Worm (Caenorhabditis elegans) whole organism, L1 larva: ENCODE results near the gene dph-3.

Experiments
- blmp-1 ChIP-seq: fragments of 150-350 bp; optimal IDR thresholded peaks from 2 replicates; lab custom pipeline; 2014; ENCODE audit warnings: missing biosample characterization, missing genetic modification characterization
- lin-35 ChIP-seq, 2 experiments: fragments of 150-350 bp; optimal IDR thresholded peaks; 2 replicates each; lab custom pipeline; 2014; ENCODE audit warnings: missing biosample characterization in 2 of 2, missing genetic modification characterization in 2 of 2, missing genetic modification reagents in 2 of 2
- lin-39 ChIP-seq: fragments of 150-350 bp; optimal IDR thresholded peaks from 2 replicates; lab custom pipeline; 2014; ENCODE audit warnings: missing biosample characterization, missing genetic modification reagents, missing genetic modification characterization
- nhr-237 ChIP-seq: fragments of 150-350 bp; optimal IDR thresholded peaks from 2 replicates; lab custom pipeline; 2014; ENCODE audit warnings: missing biosample characterization, missing genetic modification characterization
- rnt-1 ChIP-seq: sonication (generic microtip); optimal IDR thresholded peaks from 2 replicates; lab custom pipeline; 2016; ENCODE audit warnings: mild to moderate bottlenecking, missing genetic modification characterization, moderate library complexity, missing compliant biosample characterization

DNA sequence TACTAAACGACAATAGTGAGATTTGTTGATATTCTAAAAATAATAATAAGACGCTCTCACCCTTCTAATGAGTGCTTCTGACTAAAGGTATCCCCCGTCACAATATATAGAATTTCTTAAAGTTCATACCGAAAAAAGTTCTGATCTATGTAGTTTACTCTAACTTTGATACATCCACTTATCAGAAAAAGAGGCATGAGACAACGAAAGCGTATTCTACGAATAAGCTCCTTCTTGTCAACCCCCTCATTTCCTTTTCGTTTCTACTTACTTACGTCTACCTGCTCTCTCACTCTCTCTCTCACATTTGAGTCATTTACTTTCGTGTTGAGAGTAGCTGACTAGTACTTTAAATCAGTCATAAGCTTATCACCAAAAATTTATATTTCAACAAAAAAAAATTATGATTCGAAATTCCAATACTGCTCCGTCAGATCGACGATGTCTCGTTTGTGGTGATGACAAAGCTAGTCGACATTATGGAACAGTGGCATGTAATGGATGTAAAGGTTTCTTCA, 18.6 kb downstream of the dph-3 start:
- TF ChIP-seq blmp-1 (tag; lab: Kevin White, UChicago) (no peak), nhr-237 (tag; lab: Kevin White, UChicago) (no peak), lin-39 (tag; lab: Kevin White, UChicago) (no peak), lin-35 (GFP tag; optimal IDR thresholded peaks at IDR 0.05; lab: Kevin White, UChicago) (no peak), rnt-1 (tag; lab: Kevin White, UChicago) (no peak)
